Fruit fly (Drosophila melanogaster): Measurements from ENCODE around the gene CG10962.

- TF ChIP-seq Ets98B (GFP tag; IDR thresholded peaks at IDR 0.05) = no peak
- peak; percentile 82 for TF ChIP-seq CG12605 (GFP tag; IDR thresholded peaks at IDR 0.05)
- TF ChIP-seq CG17806 (tag; optimal IDR thresholded peaks at IDR 0.05) = no peak
- no peak for TF ChIP-seq CG14655 (GFP tag; optimal IDR thresholded peaks at IDR 0.05)
- TF ChIP-seq CG32121 (GFP tag; IDR thresholded peaks at IDR 0.05) = peak; percentile 37; the same call in 1 of the 2 replicates
- TF ChIP-seq CG13204 (GFP tag; optimal IDR thresholded peaks at IDR 0.05) = peak; percentile 69
- TF ChIP-seq CG4496 (GFP tag; IDR thresholded peaks at IDR 0.05) = 0 out of 3 replicates have a peak, but pooled peaks have one; percentile 19
- no peak for TF ChIP-seq D1 (tag; optimal IDR thresholded peaks at IDR 0.05)
- TF ChIP-seq CG8159 (tag; optimal IDR thresholded peaks at IDR 0.05) = no peak
- TF ChIP-seq CG34367 (tag; optimal IDR thresholded peaks at IDR 0.05) = no peak
- no peak for TF ChIP-seq rn (GFP tag; IDR thresholded peaks at IDR 0.05)
- no peak for TF ChIP-seq gl (tag; optimal IDR thresholded peaks at IDR 0.05)
- TF ChIP-seq CG10348 (GFP tag; IDR thresholded peaks at IDR 0.05) = no peak
These were observed 49.3 kb downstream of the CG10962 start for dm6 chrX:8924778-8925177.

All from whole organism, pupa.